ENCODE assay signal across 5 worm cellular contexts in genomic region chrX:13716313-13716712, ce11.
TF ChIP-seq lines count a peak whose summit lies in the region.

No protein-coding gene starts in this region.

TF ChIP-seq in whole organism, L1 larva, 84 proteins besides CTCF, POLR2A, EP300 and RAD21 (continues in another document):
- TF ChIP-seq nhr-90 (tag; optimal IDR thresholded peaks at IDR 0.05; lab: Kevin White, UChicago; ENCODE audit: poor library complexity) (peak; percentile 51), nhr-47 (tag; optimal IDR thresholded peaks at IDR 0.05; lab: Kevin White, UChicago) (peak; percentile 46), sox-4 (tag; optimal IDR thresholded peaks at IDR 0.05; lab: Kevin White, UChicago) (no peak), nhr-19 (GFP tag; conservative IDR thresholded peaks at IDR 0.05; lab: Robert Waterston, UW) (peak; percentile 68), unc-62 (GFP tag; optimal IDR thresholded peaks at IDR 0.05; lab: Kevin White, UChicago) (no peak), unc-130 (tag; optimal IDR thresholded peaks at IDR 0.05; lab: Kevin White, UChicago) (peak; percentile 35), mdl-1 (tag; optimal IDR thresholded peaks at IDR 0.05; lab: Kevin White, UChicago) (peak in 1 of 2 experiments; percentile 41), pqm-1 (tag; optimal IDR thresholded peaks at IDR 0.05; lab: Kevin White, UChicago) (no peak), unc-98 (GFP tag; IDR thresholded peaks at IDR 0.05; lab: Robert Waterston, UW) (no peak), egl-13 (tag; optimal IDR thresholded peaks at IDR 0.05; lab: Kevin White, UChicago) (no peak), snpc-4 (tag; optimal IDR thresholded peaks at IDR 0.05; lab: Kevin White, UChicago) (peak; percentile 14), skn-1 (tag; optimal IDR thresholded peaks at IDR 0.05; lab: Kevin White, UChicago) (peak; percentile 28), xbp-1 (tag; optimal IDR thresholded peaks at IDR 0.05; lab: Kevin White, UChicago) (peak; percentile 16), zip-4 (GFP tag; optimal IDR thresholded peaks at IDR 0.05; lab: Kevin White, UChicago) (no peak), swsn-7 (tag; optimal IDR thresholded peaks at IDR 0.05; lab: Kevin White, UChicago) (peak; percentile 36), snu-23 (GFP tag; optimal IDR thresholded peaks at IDR 0.05; lab: Kevin White, UChicago) (peak; percentile 65), dsc-1 (tag; optimal IDR thresholded peaks at IDR 0.05; lab: Kevin White, UChicago) (peak; percentile 53), blmp-1 (tag; optimal IDR thresholded peaks at IDR 0.05; lab: Kevin White, UChicago) (peak; percentile 24)

TF ChIP-seq in whole organism, L3 larva, 47 proteins besides CTCF, POLR2A, EP300 and RAD21:
- TF ChIP-seq elt-2 (tag; optimal IDR thresholded peaks at IDR 0.05; lab: Kevin White, UChicago) (peak; percentile 38), nhr-25 (tag; optimal IDR thresholded peaks at IDR 0.05; lab: Kevin White, UChicago) (no peak), pha-4 (tag; optimal IDR thresholded peaks at IDR 0.05; lab: Kevin White, UChicago) (peak; percentile 8), pqm-1 (tag; optimal IDR thresholded peaks at IDR 0.05; lab: Kevin White, UChicago) (peak; percentile 6), eor-1 (tag; optimal IDR thresholded peaks at IDR 0.05; lab: Kevin White, UChicago) (no peak), nhr-43 (tag; optimal IDR thresholded peaks at IDR 0.05; lab: Kevin White, UChicago; ENCODE audit: poor library complexity, severe bottlenecking) (peak; percentile 45)

TF ChIP-seq in whole organism, early embryonic, 17 proteins besides CTCF, POLR2A, EP300 and RAD21:
- 0 out of 2 replicates have a peak, but pooled peaks have one; percentile 22 for TF ChIP-seq sea-1 (GFP tag; conservative IDR thresholded peaks at IDR 0.05; lab: Robert Waterston, UW)
- TF ChIP-seq hmbx-1 (tag; optimal IDR thresholded peaks at IDR 0.05; lab: Kevin White, UChicago), result no peak
- peak; percentile 61; the same call in 1 of the 2 replicates for TF ChIP-seq scrt-1 (GFP tag; IDR thresholded peaks at IDR 0.05; lab: Robert Waterston, UW)
TF ChIP-seq in whole organism, early embryonic: peak in this region for 2.

TF ChIP-seq in whole organism, midembryonic, 9 proteins besides CTCF, POLR2A, EP300 and RAD21:
- TF ChIP-seq cog-1 (tag; optimal IDR thresholded peaks at IDR 0.05; lab: Kevin White, UChicago) (no peak), ztf-29 (GFP tag; IDR thresholded peaks at IDR 0.05; lab: Robert Waterston, UW) (peak; percentile 59; the same call in 1 of the 2 replicates), ztf-23 (GFP tag; IDR thresholded peaks at IDR 0.05; lab: Robert Waterston, UW) (peak; percentile 64; the same call in 1 of the 2 replicates)

TF ChIP-seq in whole organism, young adult, 124 proteins besides CTCF, POLR2A, EP300 and RAD21:
- TF ChIP-seq let-607 (tag; optimal IDR thresholded peaks at IDR 0.05; lab: Kevin White, UChicago) (peak in 1 of 2 experiments; percentile 41), tbp1 (GFP tag; optimal IDR thresholded peaks at IDR 0.05; lab: Kevin White, UChicago) (peak; percentile 88), die-1 (tag; optimal IDR thresholded peaks at IDR 0.05; lab: Kevin White, UChicago) (peak; percentile 51), K12H6.12 (tag; optimal IDR thresholded peaks at IDR 0.05; lab: Kevin White, UChicago) (peak; percentile 2), madf-10 (tag; optimal IDR thresholded peaks at IDR 0.05; lab: Kevin White, UChicago) (peak; percentile 8), snpc-4 (GFP tag; optimal IDR thresholded peaks at IDR 0.05; lab: Kevin White, UChicago) (no peak), snpc-4 (tag; optimal IDR thresholded peaks at IDR 0.05; lab: Kevin White, UChicago) (peak in 1 of 4 experiments; percentile 49), ama-1 (optimal IDR thresholded peaks at IDR 0.05; lab: Kevin White, UChicago) (no peak), ama-1 (GFP tag; optimal IDR thresholded peaks at IDR 0.05; lab: Kevin White, UChicago) (peak in 1 of 2 experiments; percentile 59), lag-1 (GFP tag; IDR thresholded peaks at IDR 0.05; lab: Robert Waterston, UW) (no peak), lin-26 (GFP tag; IDR thresholded peaks at IDR 0.05; lab: Robert Waterston, UW) (peak; percentile 75; the same call in 1 of the 2 replicates), T26A5.8 (tag; optimal IDR thresholded peaks at IDR 0.05; lab: Kevin White, UChicago) (no peak), dpl-1 (GFP tag; optimal IDR thresholded peaks at IDR 0.05; lab: Kevin White, UChicago) (no peak), nhr-80 (tag; optimal IDR thresholded peaks at IDR 0.05; lab: Kevin White, UChicago) (peak; percentile 11), zim-3 (tag; optimal IDR thresholded peaks at IDR 0.05; lab: Kevin White, UChicago) (peak; percentile 31), ztf-18 (tag; optimal IDR thresholded peaks at IDR 0.05; lab: Kevin White, UChicago) (peak; percentile 19), hmg-20 (GFP tag; IDR thresholded peaks at IDR 0.05; lab: Robert Waterston, UW) (0 out of 2 replicates have a peak, but pooled peaks have one; percentile 29), Y53G8AR.9 (GFP tag; conservative IDR thresholded peaks at IDR 0.05; lab: Robert Waterston, UW) (peak; percentile 37; the same call in 1 of the 2 replicates), nhr-90 (tag; optimal IDR thresholded peaks at IDR 0.05; lab: Kevin White, UChicago) (peak; percentile 25), lir-1 (GFP tag; conservative IDR thresholded peaks at IDR 0.05; lab: Robert Waterston, UW) (0 out of 2 replicates have a peak, but pooled peaks have one; percentile 12), dpff-1 (tag; optimal IDR thresholded peaks at IDR 0.05; lab: Kevin White, UChicago) (no peak), chd-7 (tag; optimal IDR thresholded peaks at IDR 0.05; lab: Kevin White, UChicago) (no peak), attf-5 (GFP tag; optimal IDR thresholded peaks at IDR 0.05; lab: Kevin White, UChicago) (peak; percentile 6), C06A6.2 (GFP tag; conservative IDR thresholded peaks at IDR 0.05; lab: Robert Waterston, UW) (peak; percentile 24; the same call in 1 of the 2 replicates), B0261.1 (tag; optimal IDR thresholded peaks at IDR 0.05; lab: Kevin White, UChicago) (peak; percentile 81), ZK185.1 (tag; optimal IDR thresholded peaks at IDR 0.05; lab: Kevin White, UChicago; ENCODE audit: poor library complexity, severe bottlenecking) (peak; percentile 30), egl-18 (GFP tag; IDR thresholded peaks at IDR 0.05; lab: Robert Waterston, UW) (no peak), lsy-27 (tag; optimal IDR thresholded peaks at IDR 0.05; lab: Kevin White, UChicago; ENCODE audit: borderline replicate concordance, insufficient read depth) (no peak), D2030.7 (GFP tag; IDR thresholded peaks at IDR 0.05; lab: Robert Waterston, UW) (no peak), hmg-1.2 (GFP tag; IDR thresholded peaks at IDR 0.05; lab: Robert Waterston, UW) (peak; percentile 49), aptf-2 (GFP tag; conservative IDR thresholded peaks at IDR 0.05; lab: Robert Waterston, UW) (0 out of 2 replicates have a peak, but pooled peaks have one; percentile 9), pbrm-1 (GFP tag; IDR thresholded peaks at IDR 0.05; lab: Robert Waterston, UW) (0 out of 2 replicates have a peak, but pooled peaks have one; percentile 8), rpc-1 (optimal IDR thresholded peaks at IDR 0.05; lab: Kevin White, UChicago) (peak; percentile 68), rpc-1 (tag; optimal IDR thresholded peaks at IDR 0.05; lab: Kevin White, UChicago) (peak; percentile 67)

Comparison
In these comparisons a context has a peak if more than half of its experiments do, and no peak if none do; other contexts are left out.
1. Of the 8 proteins assayed by ChIP-seq in both whole organism, young adult and whole organism, L1 larva: peak only in whole organism, young adult: none; only in whole organism, L1 larva: unc-130; in both: nhr-90; in neither: 3; mixed calls (peak in some experiments, not most) for 3.